Fruit fly (Drosophila melanogaster): ENCODE measurements around the gene CG15461.

The CG15461 gene

dm6 chrX:20509535-20510424 is 23.8 kb downstream of the CG15461 start:
- TF ChIP-seq Hr83 (GFP tag; optimal IDR thresholded peaks at IDR 0.05; ENCODE audit: poor library complexity, severe bottlenecking) (no peak), psq (GFP tag; optimal IDR thresholded peaks at IDR 0.05) (peak; percentile 51), br (GFP tag; optimal IDR thresholded peaks at IDR 0.05) (peak; percentile 63), Abd-B (GFP tag; optimal IDR thresholded peaks at IDR 0.05) (no peak), Sp1 (GFP tag; optimal IDR thresholded peaks at IDR 0.05) (peak; percentile 21), usp (GFP tag; optimal IDR thresholded peaks at IDR 0.05) (no peak), sage (GFP tag; optimal IDR thresholded peaks at IDR 0.05) (no peak), brk (GFP tag; optimal IDR thresholded peaks at IDR 0.05) (no peak), rgr (GFP tag; optimal IDR thresholded peaks at IDR 0.05) (peak; percentile 63), h (GFP tag; optimal IDR thresholded peaks at IDR 0.05) (peak; percentile 72), fru (GFP tag; optimal IDR thresholded peaks at IDR 0.05) (peak; percentile 80), CG9705 (GFP tag; optimal IDR thresholded peaks at IDR 0.05) (no peak), OdsH (GFP tag; optimal IDR thresholded peaks at IDR 0.05) (peak; percentile 53), ey (GFP tag; optimal IDR thresholded peaks at IDR 0.05) (peak; percentile 37), sv (GFP tag; optimal IDR thresholded peaks at IDR 0.05) (no peak), jim (GFP tag; optimal IDR thresholded peaks at IDR 0.05) (peak; percentile 52), dsf (GFP tag; optimal IDR thresholded peaks at IDR 0.05; ENCODE audit: borderline replicate concordance) (no peak), Vsx2 (GFP tag; optimal IDR thresholded peaks at IDR 0.05; ENCODE audit: partially characterized antibody) (no peak), GATAd (GFP tag; optimal IDR thresholded peaks at IDR 0.05) (no peak), CG32264 (GFP tag; optimal IDR thresholded peaks at IDR 0.05) (no peak), foxo (GFP tag; optimal IDR thresholded peaks at IDR 0.05) (peak in 1 of 2 experiments; percentile 65), Hnf4 (GFP tag; optimal IDR thresholded peaks at IDR 0.05) (peak; percentile 55), CrebA (GFP tag; optimal IDR thresholded peaks at IDR 0.05; ENCODE audit: borderline replicate concordance) (no peak), woc (GFP tag; optimal IDR thresholded peaks at IDR 0.05) (peak; percentile 59), lola (GFP tag; optimal IDR thresholded peaks at IDR 0.05) (no peak), Dif (GFP tag; optimal IDR thresholded peaks at IDR 0.05; ENCODE audit: partially characterized antibody) (no peak), Rel (GFP tag; optimal IDR thresholded peaks at IDR 0.05) (no peak), Rel (tag; optimal IDR thresholded peaks at IDR 0.05) (no peak), dl (GFP tag; optimal IDR thresholded peaks at IDR 0.05; ENCODE audit: insufficient read depth in 1 of 2, partially characterized antibody in 2 of 2) (no peak), HLH106 (tag; optimal IDR thresholded peaks at IDR 0.05) (peak; percentile 21), pan (optimal IDR thresholded peaks at IDR 0.05) (no peak)

- TF ChIP-seq CG9705 (GFP tag; optimal IDR thresholded peaks at IDR 0.05) (peak; percentile 35), Hr78 (GFP tag; optimal IDR thresholded peaks at IDR 0.05) (no peak), Mio (GFP tag; optimal IDR thresholded peaks at IDR 0.05) (no peak), foxo (GFP tag; optimal IDR thresholded peaks at IDR 0.05) (peak in 1 of 2 experiments; percentile 72), N (GFP tag; optimal IDR thresholded peaks at IDR 0.05) (no peak), GATAd (GFP tag; optimal IDR thresholded peaks at IDR 0.05) (peak; percentile 46), Hnf4 (GFP tag; optimal IDR thresholded peaks at IDR 0.05) (peak; percentile 82), Dfd (GFP tag; optimal IDR thresholded peaks at IDR 0.05) (no peak), dmrt93B (GFP tag; optimal IDR thresholded peaks at IDR 0.05) (peak; percentile 17), jim (GFP tag; optimal IDR thresholded peaks at IDR 0.05) (peak; percentile 10), OdsH (GFP tag; optimal IDR thresholded peaks at IDR 0.05) (peak; percentile 16), CG32264 (GFP tag; optimal IDR thresholded peaks at IDR 0.05) (peak; percentile 3), pan (optimal IDR thresholded peaks at IDR 0.05) (no peak), rgr (GFP tag; optimal IDR thresholded peaks at IDR 0.05) (peak; percentile 69), brk (GFP tag; optimal IDR thresholded peaks at IDR 0.05) (peak; percentile 49), Dif (GFP tag; optimal IDR thresholded peaks at IDR 0.05; ENCODE audit: partially characterized antibody) (no peak), Jra (GFP tag; optimal IDR thresholded peaks at IDR 0.05) (peak; percentile 60), tai (GFP tag; optimal IDR thresholded peaks at IDR 0.05) (peak; percentile 71), lola (GFP tag; optimal IDR thresholded peaks at IDR 0.05) (no peak), fru (GFP tag; optimal IDR thresholded peaks at IDR 0.05) (peak; percentile 56), Sp1 (GFP tag; optimal IDR thresholded peaks at IDR 0.05) (peak; percentile 41), Abd-B (GFP tag; optimal IDR thresholded peaks at IDR 0.05) (no peak), h (GFP tag; optimal IDR thresholded peaks at IDR 0.05) (peak; percentile 77), br (GFP tag; optimal IDR thresholded peaks at IDR 0.05) (peak; percentile 44), Myc (optimal IDR thresholded peaks at IDR 0.05) (no peak), ey (GFP tag; optimal IDR thresholded peaks at IDR 0.05) (peak; percentile 54), HLH106 (tag; optimal IDR thresholded peaks at IDR 0.05) (peak; percentile 46), woc (GFP tag; optimal IDR thresholded peaks at IDR 0.05) (no peak), Vsx2 (GFP tag; optimal IDR thresholded peaks at IDR 0.05; ENCODE audit: partially characterized antibody) (no peak), CrebA (GFP tag; optimal IDR thresholded peaks at IDR 0.05; ENCODE audit: borderline replicate concordance) (no peak), usp (GFP tag; optimal IDR thresholded peaks at IDR 0.05) (no peak), psq (GFP tag; optimal IDR thresholded peaks at IDR 0.05) (peak; percentile 75), sage (GFP tag; optimal IDR thresholded peaks at IDR 0.05) (peak; percentile 22), dsf (GFP tag; optimal IDR thresholded peaks at IDR 0.05; ENCODE audit: borderline replicate concordance) (peak; percentile 32), sv (GFP tag; optimal IDR thresholded peaks at IDR 0.05) (peak; percentile 20), dl (GFP tag; optimal IDR thresholded peaks at IDR 0.05; ENCODE audit: insufficient read depth in 1 of 2, partially characterized antibody in 2 of 2) (no peak), Rel (GFP tag; optimal IDR thresholded peaks at IDR 0.05) (no peak), Rel (tag; optimal IDR thresholded peaks at IDR 0.05) (peak; percentile 60), Hr83 (GFP tag; optimal IDR thresholded peaks at IDR 0.05; ENCODE audit: poor library complexity, severe bottlenecking) (peak; percentile 95)
Observed at dm6 chrX:20510540-20510939, 24.6 kb downstream of the CG15461 start, which contains the start of gene RhoGAP19D. RhoGAP19D (minus strand) TSS chrX:20510694.
